Worm (Caenorhabditis elegans) whole organism, L3 larva: ENCODE data around the gene txt-18.

Source experiments
- R02D3.7 ChIP-seq: fragments of 150-350 bp; optimal IDR thresholded peaks from 2 replicates; lab custom pipeline; 2014; ENCODE audit warnings: missing biosample characterization, missing genetic modification characterization
- ZK546.5 ChIP-seq: sonication (generic microtip); optimal IDR thresholded peaks from 2 replicates; lab custom pipeline; 2017; ENCODE audit warnings: missing biosample characterization, missing genetic modification characterization
- egl-5 ChIP-seq: fragments of 150-350 bp; optimal IDR thresholded peaks from 2 replicates; lab custom pipeline; 2017; ENCODE audit warnings: missing biosample characterization, missing genetic modification reagents, missing genetic modification characterization, inconsistent platforms
- elt-2 ChIP-seq: sonication (generic microtip); optimal IDR thresholded peaks from 2 replicates; lab custom pipeline; 2016; ENCODE audit warnings: missing genetic modification reagents, mild to moderate bottlenecking, missing genetic modification characterization, missing compliant biosample characterization
- elt-3 ChIP-seq, 3 experiments: fragments of 150-350 bp in 1 of 3; sonication (generic microtip) in 2 of 3; optimal IDR thresholded peaks; 2 replicates in 2 of 3; 4 replicates in 1 of 3; lab custom pipeline; 2014 to 2017; ENCODE audit warnings: missing biosample characterization in 3 of 3, missing genetic modification characterization in 3 of 3
- fkh-10 ChIP-seq: sonication (generic microtip); optimal IDR thresholded peaks from 2 replicates; lab custom pipeline; 2017; ENCODE audit warnings: missing biosample characterization, missing genetic modification reagents, missing genetic modification characterization
- lin-39 ChIP-seq: fragments of 150-350 bp; optimal IDR thresholded peaks from 2 replicates; lab custom pipeline; 2018; ENCODE audit warnings: missing biosample characterization, missing genetic modification reagents, missing genetic modification characterization
- nhr-77 ChIP-seq: fragments of 150-350 bp; optimal IDR thresholded peaks from 2 replicates; lab custom pipeline; 2014; ENCODE audit warnings: missing biosample characterization, missing genetic modification characterization
- pqm-1 ChIP-seq: fragments of 150-350 bp; optimal IDR thresholded peaks from 2 replicates; lab custom pipeline; 2017; ENCODE audit warnings: missing biosample characterization, missing genetic modification characterization, inconsistent platforms
- skn-1 ChIP-seq: fragments of 150-350 bp; optimal IDR thresholded peaks from 2 replicates; lab custom pipeline; 2014; ENCODE audit warnings: missing biosample characterization, missing genetic modification characterization
- snpc-4 ChIP-seq: fragments of 150-350 bp; optimal IDR thresholded peaks from 2 replicates; lab custom pipeline; 2014; ENCODE audit warnings: missing biosample characterization, missing genetic modification characterization
- unc-39 ChIP-seq: sonication (generic microtip); optimal IDR thresholded peaks from 4 replicates; lab custom pipeline; 2017; ENCODE audit warnings: missing biosample characterization, missing genetic modification characterization
- ztf-4 ChIP-seq: fragments of 150-350 bp; optimal IDR thresholded peaks from 2 replicates; lab custom pipeline; 2014; ENCODE audit warnings: missing biosample characterization, missing genetic modification characterization

DNA sequence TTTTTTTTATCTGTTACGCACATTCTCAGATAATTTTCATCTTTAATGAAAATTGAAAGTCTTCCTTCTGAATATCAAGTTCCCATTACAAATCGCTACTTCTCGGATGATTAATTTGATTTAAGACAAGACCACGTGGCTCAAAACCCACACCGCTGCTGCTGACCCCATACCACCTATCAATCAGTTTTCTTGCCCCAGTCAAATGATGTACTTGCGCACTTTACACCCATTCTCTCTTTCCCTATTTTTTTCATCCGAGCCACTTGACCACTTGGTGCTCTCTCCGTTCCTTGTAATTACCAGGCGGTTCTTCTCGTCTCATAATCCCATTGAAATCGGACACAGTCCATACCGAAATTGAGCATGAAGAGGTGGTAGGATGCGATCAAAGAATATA is 50.2 kb downstream of the txt-18 start:
- TF ChIP-seq egl-5 (tag; lab: Kevin White, UChicago), result no peak
- no peak for TF ChIP-seq snpc-4 (tag; lab: Kevin White, UChicago)
- no peak for TF ChIP-seq elt-3 (tag; optimal IDR thresholded peaks at IDR 0.05; lab: Kevin White, UChicago)
- no peak for TF ChIP-seq ztf-4 (tag; lab: Kevin White, UChicago)
- TF ChIP-seq elt-2 (tag; lab: Kevin White, UChicago), result no peak
- TF ChIP-seq R02D3.7 (tag; lab: Kevin White, UChicago), result no peak
- no peak for TF ChIP-seq pqm-1 (tag; lab: Kevin White, UChicago)
- TF ChIP-seq lin-39, result peak; percentile 50
- TF ChIP-seq skn-1 (tag; lab: Kevin White, UChicago), result no peak
- no peak for TF ChIP-seq nhr-77 (tag; lab: Kevin White, UChicago)
- TF ChIP-seq fkh-10 (GFP tag; lab: Kevin White, UChicago), result no peak
- TF ChIP-seq unc-39 (tag; lab: Kevin White, UChicago), result no peak
- TF ChIP-seq ZK546.5, result no peak
